Fruit fly (Drosophila melanogaster) whole organism, prepupa: Measurements from ENCODE around the gene CG15554.

Experiments
- Blimp-1 ChIP-seq: fragments of 200-800 bp; sonication (Bioruptor generic); optimal IDR thresholded peaks from 3 replicates; lab custom pipeline; 2017; ENCODE audit warnings: missing biosample characterization, missing genetic modification characterization, mild to moderate bottlenecking, moderate library complexity, missing genetic modification reagents
- CG1621 ChIP-seq: fragments of 200-800 bp; sonication (Bioruptor generic); optimal IDR thresholded peaks from 3 replicates; lab custom pipeline; 2018; ENCODE audit warnings: missing biosample characterization, mild to moderate bottlenecking, missing genetic modification characterization
- CG4318 ChIP-seq: fragments of 200-800 bp; sonication (Bioruptor generic); optimal IDR thresholded peaks from 3 replicates; lab custom pipeline; 2017; ENCODE audit warnings: missing biosample characterization, mild to moderate bottlenecking, missing genetic modification characterization
- Eip93F ChIP-seq: fragments of 200-800 bp; sonication (Bioruptor generic); optimal IDR thresholded peaks from 2 replicates; lab custom pipeline; 2016; ENCODE audit warnings: missing biosample characterization, mild to moderate bottlenecking, missing genetic modification characterization
- Ets96B ChIP-seq: fragments of 200-800 bp; optimal IDR thresholded peaks from 2 replicates; lab custom pipeline; 2019; ENCODE audit warnings: missing biosample characterization, mild to moderate bottlenecking, missing genetic modification characterization, moderate library complexity
- OdsH ChIP-seq: fragments of 200-800 bp; sonication (Bioruptor generic); optimal IDR thresholded peaks from 3 replicates; lab custom pipeline; 2016; ENCODE audit warnings: missing biosample characterization, missing genetic modification characterization
- fd59A ChIP-seq: fragments of 200-800 bp; sonication (Bioruptor generic); optimal IDR thresholded peaks from 2 replicates; lab custom pipeline; 2017; ENCODE audit warnings: missing biosample characterization, mild to moderate bottlenecking, missing genetic modification characterization, missing genetic modification reagents
- ss ChIP-seq, 2 experiments: fragments of 200-800 bp; sonication (Bioruptor generic); optimal IDR thresholded peaks; 2 replicates in 1 of 2; 3 replicates in 1 of 2; lab custom pipeline; 2017 to 2018; ENCODE audit warnings: mild to moderate bottlenecking in 2 of 2, missing biosample characterization in 2 of 2, missing genetic modification characterization in 2 of 2, moderate library complexity in 1 of 2

- TF ChIP-seq CG4318 (no peak), OdsH (GFP tag; lab: Kevin White, UChicago) (no peak), Eip93F (GFP tag; lab: Kevin White, UChicago) (no peak), Blimp-1 (GFP tag; lab: Kevin White, UChicago) (no peak), CG1621 (no peak), Ets96B (no peak), fd59A (GFP tag; lab: Kevin White, UChicago) (no peak), ss (GFP tag; optimal IDR thresholded peaks at IDR 0.05; lab: Kevin White, UChicago) (no peak)
Measured at dm6 chr3R:31141691-31142090, 15.7 kb downstream of the CG15554 start.
